Worm (Caenorhabditis elegans): Measurements from ENCODE around the gene K08F8.15.

The K08F8.15 gene

DNA sequence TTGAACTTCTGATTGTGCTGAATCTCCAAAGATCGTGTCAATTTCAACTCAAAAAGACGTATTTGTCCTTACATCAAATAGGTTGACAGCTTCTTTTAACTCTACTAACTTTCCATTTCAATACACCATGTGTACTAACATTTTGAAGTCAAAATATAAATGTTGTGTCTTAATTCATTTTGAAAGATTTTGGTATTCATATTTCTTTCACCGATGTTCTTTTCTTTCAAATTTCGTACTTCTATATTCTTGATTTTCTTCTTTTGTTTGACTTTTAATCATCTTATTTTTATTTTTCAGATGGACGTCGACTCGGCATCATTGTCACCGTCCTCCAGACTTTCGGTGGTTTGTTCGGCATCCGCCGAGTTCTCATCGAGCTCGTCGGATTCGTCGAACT is 14.9 kb upstream of the K08F8.15 start, which contains the start of gene atf-2:
Gene atf-2 (plus strand): TSS at position 301 of the 400 bp plus-strand sequence.
- no peak for TF ChIP-seq K09A11.1 (tag; optimal IDR thresholded peaks at IDR 0.05; ENCODE audit: insufficient read depth)
- no peak for TF ChIP-seq fkh-6 (tag; optimal IDR thresholded peaks at IDR 0.05)
- no peak for TF ChIP-seq zip-5 (tag; optimal IDR thresholded peaks at IDR 0.05)

- TF ChIP-seq ceh-34 (tag; optimal IDR thresholded peaks at IDR 0.05) (no peak), nhr-232 (tag; optimal IDR thresholded peaks at IDR 0.05) (no peak), hlh-6 (tag; optimal IDR thresholded peaks at IDR 0.05) (no peak), ahr-1 (tag; optimal IDR thresholded peaks at IDR 0.05) (no peak), ztf-16 (tag; optimal IDR thresholded peaks at IDR 0.05) (no peak), pha-4 (tag; optimal IDR thresholded peaks at IDR 0.05) (no peak), unc-3 (GFP tag; conservative IDR thresholded peaks at IDR 0.05) (no peak), unc-3 (tag; optimal IDR thresholded peaks at IDR 0.05) (no peak), unc-86 (tag; optimal IDR thresholded peaks at IDR 0.05) (no peak), pax-1 (tag; optimal IDR thresholded peaks at IDR 0.05) (no peak), dve-1 (tag; optimal IDR thresholded peaks at IDR 0.05) (no peak), ceh-2 (tag; optimal IDR thresholded peaks at IDR 0.05) (no peak), npax-4 (tag; optimal IDR thresholded peaks at IDR 0.05) (no peak), rnt-1 (tag; optimal IDR thresholded peaks at IDR 0.05) (no peak), unc-42 (tag; optimal IDR thresholded peaks at IDR 0.05) (no peak)
These were observed 11.3 kb upstream of the K08F8.15 start, which contains the start of gene K08F8.7 for ce11 chrII:8755270-8755669. TSS of gene K08F8.7 (minus strand) at chrII:8755370.

- TF ChIP-seq unc-55 (GFP tag; optimal IDR thresholded peaks at IDR 0.05) (no peak), sox-4 (tag; optimal IDR thresholded peaks at IDR 0.05) (no peak), dve-1 (tag; optimal IDR thresholded peaks at IDR 0.05) (no peak), sdc-2 (tag; optimal IDR thresholded peaks at IDR 0.05) (no peak), sox-2 (GFP tag; IDR thresholded peaks at IDR 0.05) (no peak), ceh-22 (tag; optimal IDR thresholded peaks at IDR 0.05) (no peak), eyg-1 (tag; optimal IDR thresholded peaks at IDR 0.05) (no peak), fkh-10 (GFP tag; optimal IDR thresholded peaks at IDR 0.05) (no peak), pros-1 (tag; optimal IDR thresholded peaks at IDR 0.05) (no peak), pqm-1 (tag; optimal IDR thresholded peaks at IDR 0.05) (no peak), mec-3 (tag; optimal IDR thresholded peaks at IDR 0.05; ENCODE audit: borderline replicate concordance) (no peak), dmd-4 (tag; optimal IDR thresholded peaks at IDR 0.05; ENCODE audit: borderline replicate concordance) (no peak), ceh-24 (tag; optimal IDR thresholded peaks at IDR 0.05) (no peak), Y22D7AL.16 (tag; optimal IDR thresholded peaks at IDR 0.05) (no peak), elt-4 (tag; optimal IDR thresholded peaks at IDR 0.05) (no peak), tbx-7 (tag; optimal IDR thresholded peaks at IDR 0.05) (no peak), che-1 (tag; optimal IDR thresholded peaks at IDR 0.05) (no peak), ztf-16 (tag; optimal IDR thresholded peaks at IDR 0.05) (no peak), K09A11.1 (tag; optimal IDR thresholded peaks at IDR 0.05; ENCODE audit: insufficient read depth) (no peak), odd-2 (tag; optimal IDR thresholded peaks at IDR 0.05) (no peak)
These were observed 7.1 kb upstream of the K08F8.15 start, which contains the start of gene fut-1 for ce11 chrII:8759493-8759892. TSS of gene fut-1 (minus strand) at chrII:8759593.

- TF ChIP-seq hlh-13 (GFP tag; optimal IDR thresholded peaks at IDR 0.05) (no peak), lin-11 (tag; optimal IDR thresholded peaks at IDR 0.05) (no peak), ceh-22 (tag; optimal IDR thresholded peaks at IDR 0.05) (no peak)
These were observed 4.9 kb upstream of the K08F8.15 start for ce11 chrII:8761739-8762138.

- no peak for TF ChIP-seq hlh-6 (tag; optimal IDR thresholded peaks at IDR 0.05)
- no peak for TF ChIP-seq ahr-1 (tag; optimal IDR thresholded peaks at IDR 0.05)
These were observed 3.2 kb upstream of the K08F8.15 start for ce11 chrII:8763367-8763766.
